Worm (Caenorhabditis elegans): ENCODE results near the gene T08B1.4.

DNA sequence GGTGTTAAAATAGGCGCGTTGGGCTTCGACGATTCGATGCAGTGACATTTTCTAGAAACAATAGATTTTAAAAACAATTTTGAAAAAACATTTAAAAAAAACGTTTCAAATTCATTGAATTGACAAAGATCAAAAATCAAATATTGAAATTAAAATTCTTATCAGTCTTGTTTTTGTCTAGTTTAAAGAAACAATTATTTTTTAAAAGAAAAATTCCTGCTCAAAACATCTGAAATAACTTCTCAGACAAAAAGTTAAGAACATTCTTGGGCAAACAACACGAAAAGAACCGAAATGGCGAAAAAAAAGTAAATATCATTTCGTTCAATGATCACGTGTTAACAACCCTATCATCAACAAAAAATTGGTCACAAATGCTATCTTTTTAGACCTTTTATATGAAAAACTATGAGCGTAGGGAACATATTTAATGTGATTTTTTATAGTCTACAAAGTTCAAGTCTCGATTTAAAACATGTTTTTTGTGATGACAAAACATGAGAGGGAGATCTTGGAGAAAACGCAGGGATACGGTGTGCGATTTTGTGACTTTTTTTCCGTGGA is 20.5 kb downstream of the T08B1.4 start, which contains the start of gene alh-5:
- TF ChIP-seq dao-5 (tag; optimal IDR thresholded peaks at IDR 0.05) (no peak), him-1 (tag; optimal IDR thresholded peaks at IDR 0.05) (no peak)
